Fruit fly (Drosophila melanogaster) whole organism: ENCODE results near the gene Rab1.

Source experiments
- CG8478 ChIP-seq: fragments of >200 bp; optimal IDR thresholded peaks from 2 replicates; lab custom pipeline; 2018; ENCODE audit warnings: inconsistent platforms
- Dll ChIP-seq: fragments of >200 bp; optimal IDR thresholded peaks from 2 replicates; lab custom pipeline; 2017
- EcR ChIP-seq, 2 experiments: fragments of >200 bp; optimal IDR thresholded peaks; 2 replicates each; lab custom pipeline; 2017; ENCODE audit warnings: missing biosample characterization in 2 of 2, missing genetic modification characterization in 2 of 2, missing genetic modification reagents in 2 of 2
- pan ChIP-seq: fragments of >200 bp; optimal IDR thresholded peaks from 2 replicates; lab custom pipeline; 2017
- psq ChIP-seq: fragments of >200 bp; optimal IDR thresholded peaks from 2 replicates; lab custom pipeline; 2017
- usp ChIP-seq: fragments of >200 bp; optimal IDR thresholded peaks from 2 replicates; lab custom pipeline; 2017; ENCODE audit warnings: missing biosample characterization, missing genetic modification characterization, mixed read lengths

DNA sequence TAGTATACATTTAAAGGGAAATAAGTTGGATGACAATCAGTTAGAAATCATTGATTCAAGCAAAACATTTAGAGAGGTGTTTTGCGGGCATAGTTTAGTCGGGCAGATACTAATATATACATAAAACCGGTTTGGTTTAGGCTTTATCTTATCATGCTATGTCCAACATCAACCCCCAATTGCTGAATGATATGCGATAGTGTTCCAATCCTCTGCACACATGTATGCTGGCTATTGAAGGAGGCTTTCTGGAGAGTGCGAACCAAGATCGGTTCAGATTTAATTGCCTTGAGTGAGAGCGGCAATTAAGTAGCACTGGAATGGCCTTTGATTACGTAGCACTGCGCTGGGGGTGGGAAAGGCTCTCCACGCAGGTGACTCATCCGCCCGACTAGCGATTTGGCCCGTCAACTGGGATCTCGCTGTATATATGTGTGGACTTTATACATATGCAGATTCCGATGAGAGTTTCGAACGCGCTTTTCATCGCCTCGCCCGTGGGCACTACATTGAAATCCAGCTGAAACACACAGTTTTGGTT, 818 bp downstream of the Rab1 start:
- TF ChIP-seq usp (GFP tag; lab: Kevin White, UChicago), result no peak
- TF ChIP-seq EcR (GFP tag; optimal IDR thresholded peaks at IDR 0.05; lab: Kevin White, UChicago), result no peak
- no peak for TF ChIP-seq pan (lab: Kevin White, UChicago)
- no peak for TF ChIP-seq CG8478
- TF ChIP-seq psq (lab: Kevin White, UChicago), result no peak
- TF ChIP-seq Dll (lab: Kevin White, UChicago), result no peak
